Worm (Caenorhabditis elegans): ENCODE data around the gene F32D8.2.

The F32D8.2 gene

DNA sequence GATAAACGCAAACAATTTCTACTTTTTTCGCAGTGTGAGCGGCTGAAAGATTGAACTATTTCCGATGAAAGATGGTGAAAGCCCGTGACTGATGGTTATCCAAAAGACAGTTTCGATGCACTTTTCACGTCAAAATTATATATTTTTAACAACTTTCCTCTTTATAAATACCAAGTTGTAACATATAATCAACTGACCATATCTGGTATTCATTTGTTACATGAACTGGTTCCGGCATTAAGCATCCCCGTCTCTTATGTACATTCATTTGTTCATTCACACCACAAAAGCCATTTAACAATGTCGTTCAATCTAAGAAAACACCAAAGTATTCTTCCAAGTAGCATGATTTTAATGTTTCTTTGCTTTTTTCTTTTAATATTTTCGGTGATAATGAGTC lies at the start of gene F32D8.2:
Gene F32D8.2, plus strand, starts transcription at position 301 of the 400 bp plus-strand sequence.
- no peak for TF ChIP-seq snpc-4 (tag; optimal IDR thresholded peaks at IDR 0.05)
- TF ChIP-seq ceh-83 (GFP tag; optimal IDR thresholded peaks at IDR 0.05): no peak
- no peak for TF ChIP-seq ceh-39 (tag; optimal IDR thresholded peaks at IDR 0.05)
- no peak for TF ChIP-seq bed-3 (GFP tag; optimal IDR thresholded peaks at IDR 0.05)
- TF ChIP-seq M03D4.4 (tag; optimal IDR thresholded peaks at IDR 0.05): no peak
- no peak for TF ChIP-seq mls-2 (tag; optimal IDR thresholded peaks at IDR 0.05)
- TF ChIP-seq unc-62 (GFP tag; optimal IDR thresholded peaks at IDR 0.05): no peak

DNA sequence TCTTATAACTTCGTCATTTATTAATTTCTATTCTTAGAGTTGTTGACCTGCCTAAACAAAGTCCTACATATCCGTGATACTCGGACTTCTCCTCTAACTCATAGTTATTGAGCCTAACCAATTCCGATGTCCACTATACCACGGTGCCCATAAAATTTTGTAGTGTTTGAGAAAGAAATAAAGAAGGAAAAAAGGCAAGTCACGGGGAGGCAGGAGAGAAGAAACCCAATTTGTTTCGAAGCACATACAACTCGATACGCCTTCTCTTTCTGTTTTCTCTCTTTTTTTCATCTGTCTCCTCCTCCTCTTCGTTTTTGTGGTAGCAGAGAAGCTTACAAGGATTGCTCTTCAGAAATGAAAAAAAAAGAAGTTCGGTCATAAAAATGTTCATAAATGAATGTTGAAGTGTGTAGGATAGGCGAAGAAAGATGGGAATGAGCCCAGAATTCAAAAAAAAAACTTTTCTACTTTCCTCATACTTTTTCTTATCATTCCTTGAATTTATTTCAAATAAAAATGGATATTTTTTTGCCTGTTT lies 48.8 kb upstream of the F32D8.2 start:
- TF ChIP-seq ham-2 (GFP tag; optimal IDR thresholded peaks at IDR 0.05): no peak
- TF ChIP-seq mab-5 (tag; optimal IDR thresholded peaks at IDR 0.05): no peak
- TF ChIP-seq mep-1 (tag; optimal IDR thresholded peaks at IDR 0.05): no peak
- no peak for TF ChIP-seq ceh-83 (GFP tag; optimal IDR thresholded peaks at IDR 0.05)
- TF ChIP-seq ces-1 (GFP tag; optimal IDR thresholded peaks at IDR 0.05): peak; percentile 54
- no peak for TF ChIP-seq M03D4.4 (tag; optimal IDR thresholded peaks at IDR 0.05)

ce11 chrV:10838204-10838603 lies 45.4 kb upstream of the F32D8.2 start:
- TF ChIP-seq nhr-76 (tag; optimal IDR thresholded peaks at IDR 0.05) (no peak), nhr-2 (tag; optimal IDR thresholded peaks at IDR 0.05) (no peak), ham-2 (GFP tag; optimal IDR thresholded peaks at IDR 0.05) (no peak), unc-39 (tag; optimal IDR thresholded peaks at IDR 0.05) (no peak), elt-1 (tag; optimal IDR thresholded peaks at IDR 0.05; ENCODE audit: borderline replicate concordance, insufficient read depth) (no peak), hlh-1 (tag; optimal IDR thresholded peaks at IDR 0.05) (no peak)

ce11 chrV:10839398-10839797 lies 44.2 kb upstream of the F32D8.2 start:
- TF ChIP-seq lin-13 (tag; optimal IDR thresholded peaks at IDR 0.05) (no peak), ces-1 (GFP tag; optimal IDR thresholded peaks at IDR 0.05) (peak; percentile 75), elt-1 (tag; optimal IDR thresholded peaks at IDR 0.05; ENCODE audit: borderline replicate concordance, insufficient read depth) (no peak)

DNA sequence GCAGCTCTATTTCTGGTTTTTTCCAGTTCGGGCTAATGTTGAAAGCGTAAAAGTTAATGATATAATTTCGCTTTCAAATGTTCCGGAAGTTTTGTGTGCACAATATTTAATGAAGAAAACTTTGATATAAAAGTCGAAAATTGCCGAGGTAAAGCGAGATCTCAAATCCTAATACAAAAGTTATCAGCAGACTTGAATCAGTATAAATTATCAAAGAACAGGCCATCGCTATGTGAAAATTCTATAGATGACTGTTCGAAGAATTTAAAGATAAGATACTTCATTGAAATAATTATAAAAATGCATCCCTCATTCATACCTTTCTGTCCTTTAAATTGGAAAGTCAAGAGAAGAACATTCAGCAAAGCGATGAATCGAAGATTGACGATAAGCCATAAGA lies 36.7 kb upstream of the F32D8.2 start, which contains the start of gene C29A12.6:
Gene C29A12.6, plus strand, starts transcription at position 301 of the 400 bp plus-strand sequence.
- TF ChIP-seq lsy-2 (tag; optimal IDR thresholded peaks at IDR 0.05) (no peak), drap-1 (GFP tag; optimal IDR thresholded peaks at IDR 0.05) (no peak), ceh-43 (GFP tag; optimal IDR thresholded peaks at IDR 0.05) (no peak), sem-2 (GFP tag; optimal IDR thresholded peaks at IDR 0.05) (no peak), mep-1 (tag; optimal IDR thresholded peaks at IDR 0.05) (no peak), nhr-12 (tag; optimal IDR thresholded peaks at IDR 0.05) (no peak), mab-5 (tag; optimal IDR thresholded peaks at IDR 0.05) (no peak), snpc-4 (tag; optimal IDR thresholded peaks at IDR 0.05) (no peak)

DNA sequence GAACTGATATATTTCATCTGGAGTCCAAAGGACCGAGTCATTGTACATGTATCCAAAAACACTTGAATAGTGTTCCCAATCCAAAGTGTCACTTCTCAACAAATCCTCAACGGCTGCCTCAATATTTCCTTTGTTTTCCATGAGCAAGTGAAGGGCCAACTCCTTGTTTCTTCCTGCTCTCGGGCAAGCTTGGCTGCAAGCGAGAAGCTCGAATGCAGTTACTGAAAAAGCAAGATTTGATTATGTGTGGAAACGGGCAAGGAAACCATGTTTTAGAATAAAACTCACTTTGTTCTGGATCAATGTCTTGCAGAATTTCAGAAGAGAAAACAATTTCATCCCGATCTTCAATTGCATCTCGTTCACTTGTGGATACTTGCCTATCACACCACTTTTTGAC lies 29.4 kb upstream of the F32D8.2 start:
- TF ChIP-seq ces-1 (GFP tag; optimal IDR thresholded peaks at IDR 0.05) (peak; percentile 66), ham-2 (GFP tag; optimal IDR thresholded peaks at IDR 0.05) (no peak), bed-3 (GFP tag; optimal IDR thresholded peaks at IDR 0.05) (no peak)

ce11 chrV:10855363-10855762 lies 28.2 kb upstream of the F32D8.2 start:
- no peak for TF ChIP-seq snpc-4 (tag; optimal IDR thresholded peaks at IDR 0.05)
- no peak for TF ChIP-seq drap-1 (GFP tag; optimal IDR thresholded peaks at IDR 0.05)
- TF ChIP-seq nhr-28 (tag; optimal IDR thresholded peaks at IDR 0.05): no peak
- TF ChIP-seq M03D4.4 (tag; optimal IDR thresholded peaks at IDR 0.05): no peak
- TF ChIP-seq ceh-43 (GFP tag; optimal IDR thresholded peaks at IDR 0.05): no peak
- no peak for TF ChIP-seq cnd-1 (tag; optimal IDR thresholded peaks at IDR 0.05)

DNA sequence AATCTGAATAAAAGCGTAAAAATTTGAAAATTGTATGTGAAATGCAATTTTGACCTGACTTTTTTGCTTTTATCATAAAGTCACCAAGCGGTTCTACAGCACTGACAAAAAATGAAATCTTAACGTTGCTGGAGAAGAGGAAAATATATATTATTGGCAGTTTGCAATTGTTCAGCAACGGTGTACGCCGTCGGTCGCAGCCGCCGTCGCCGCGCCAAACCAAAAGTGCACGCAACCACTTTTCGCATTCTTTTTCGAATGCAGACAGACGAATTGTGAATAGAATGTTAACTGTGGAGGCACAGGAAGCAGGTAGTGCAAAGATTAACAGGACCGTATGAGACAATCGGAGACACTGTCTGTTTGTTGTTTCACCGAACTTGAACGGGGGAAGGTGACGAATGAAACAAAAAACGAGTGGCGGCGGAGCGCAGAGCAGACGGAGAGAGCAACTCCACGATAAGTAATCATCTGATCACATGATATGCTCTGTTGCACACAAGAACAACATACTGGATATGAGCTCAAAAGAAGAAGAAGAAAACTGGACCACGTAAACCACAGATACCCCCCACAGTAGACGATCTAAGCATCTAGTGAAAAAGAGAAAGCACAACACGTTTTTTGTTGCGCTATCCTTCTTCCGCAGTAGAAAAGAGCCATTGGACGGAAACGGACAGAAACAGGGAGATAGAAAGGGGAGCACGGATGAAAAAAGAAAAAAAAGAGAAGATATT lies 26.5 kb upstream of the F32D8.2 start:
- TF ChIP-seq M03D4.4 (tag; optimal IDR thresholded peaks at IDR 0.05): no peak
- TF ChIP-seq sem-2 (GFP tag; optimal IDR thresholded peaks at IDR 0.05): no peak
- TF ChIP-seq ztf-11 (tag; optimal IDR thresholded peaks at IDR 0.05): no peak
- TF ChIP-seq unc-120 (tag; optimal IDR thresholded peaks at IDR 0.05; ENCODE audit: poor library complexity, severe bottlenecking): peak; percentile 77

Measured in whole organism, mixed stage, embryonic.